Fruit fly (Drosophila melanogaster) whole organism, embryonic: Measurements from ENCODE around the gene Taf2.

Experiments used
- B-H2 ChIP-seq: fragments of 200-800 bp; sonication (Bioruptor generic); optimal IDR thresholded peaks from 2 replicates; lab custom pipeline; 2018; ENCODE audit warnings: missing biosample characterization, mild to moderate bottlenecking, missing genetic modification characterization
- BEAF-32 ChIP-seq: fragments of 200-800 bp; sonication (Bioruptor generic); optimal IDR thresholded peaks from 3 replicates; lab custom pipeline; 2017; ENCODE audit warnings: missing biosample characterization, missing genetic modification characterization, mild to moderate bottlenecking, moderate library complexity, missing genetic modification reagents
- Bgb ChIP-seq: fragments of 200-800 bp; sonication (Bioruptor generic); IDR thresholded peaks from 2 replicates; pipeline ENCODE4 v1.3.6; 2022; ENCODE audit warnings: missing biosample characterization, missing genetic modification characterization; ENCODE audit not compliant: partially characterized antibody
- Blimp-1 ChIP-seq: fragments of 200-800 bp; sonication (Bioruptor generic); optimal IDR thresholded peaks from 3 replicates; lab custom pipeline; 2018; ENCODE audit warnings: missing biosample characterization, missing genetic modification characterization, mild to moderate bottlenecking, moderate library complexity, missing genetic modification reagents
- CG13624 ChIP-seq: fragments of 200-800 bp; sonication (Bioruptor generic); optimal IDR thresholded peaks from 2 replicates; lab custom pipeline; 2016; ENCODE audit warnings: missing biosample characterization, missing genetic modification characterization
- CG14441 ChIP-seq: fragments of 200-800 bp; sonication (Bioruptor generic); IDR thresholded peaks from 2 replicates; pipeline ENCODE4 v1.3.6; 2022; ENCODE audit warnings: missing biosample characterization, missing genetic modification characterization
- CG14710 ChIP-seq: fragments of 200-800 bp; sonication (Bioruptor generic); optimal IDR thresholded peaks from 3 replicates; lab custom pipeline; 2019; ENCODE audit warnings: missing biosample characterization, mild to moderate bottlenecking, missing genetic modification characterization, moderate library complexity
- CG15269 ChIP-seq: fragments of 200-800 bp; sonication (Bioruptor generic); optimal IDR thresholded peaks from 2 replicates; lab custom pipeline; 2018; ENCODE audit warnings: missing biosample characterization, mild to moderate bottlenecking, missing genetic modification characterization, moderate library complexity
- CG15601 ChIP-seq: fragments of 200-800 bp; sonication (Bioruptor generic); optimal IDR thresholded peaks from 3 replicates; lab custom pipeline; 2019; ENCODE audit warnings: missing biosample characterization, mild to moderate bottlenecking, missing genetic modification characterization, moderate library complexity
- CG1603 ChIP-seq: fragments of 200-800 bp; sonication (Bioruptor generic); optimal IDR thresholded peaks from 2 replicates; lab custom pipeline; 2019; ENCODE audit warnings: missing biosample characterization, mild to moderate bottlenecking, missing genetic modification characterization, moderate library complexity
- CG17186 ChIP-seq: fragments of 200-800 bp; sonication (Bioruptor generic); optimal IDR thresholded peaks from 3 replicates; lab custom pipeline; 2017; ENCODE audit warnings: missing biosample characterization, missing genetic modification reagents, missing genetic modification characterization
- CG17829 ChIP-seq: fragments of 200-800 bp; optimal IDR thresholded peaks from 2 replicates; lab custom pipeline; 2019; ENCODE audit warnings: missing biosample characterization, mild to moderate bottlenecking, missing genetic modification characterization, moderate library complexity
- CG30431 ChIP-seq: fragments of 200-800 bp; sonication (Bioruptor generic); optimal IDR thresholded peaks from 2 replicates; lab custom pipeline; 2017; ENCODE audit warnings: missing biosample characterization, missing genetic modification characterization
- CG33213 ChIP-seq: fragments of 200-800 bp; sonication (Bioruptor generic); optimal IDR thresholded peaks from 3 replicates; lab custom pipeline; 2016; ENCODE audit warnings: missing biosample characterization, missing genetic modification characterization
- CG34376 ChIP-seq: fragments of 200-800 bp; sonication (Bioruptor generic); optimal IDR thresholded peaks from 2 replicates; lab custom pipeline; 2018; ENCODE audit warnings: missing biosample characterization, mild to moderate bottlenecking, missing genetic modification characterization
- CG7928 ChIP-seq: fragments of 200-800 bp; sonication (Bioruptor generic); optimal IDR thresholded peaks from 2 replicates; lab custom pipeline; 2017; ENCODE audit warnings: missing biosample characterization, mild to moderate bottlenecking, missing genetic modification characterization
- CG8290 ChIP-seq, 3 experiments: fragments of 200-800 bp; sonication (Bioruptor generic); optimal IDR thresholded peaks; 2 replicates each; lab custom pipeline; 2016 to 2019; ENCODE audit warnings: missing biosample characterization in 3 of 3, missing genetic modification characterization in 3 of 3, mild to moderate bottlenecking in 2 of 3, moderate library complexity in 1 of 3
- CG9797 ChIP-seq: fragments of 200-800 bp; sonication (Bioruptor generic); optimal IDR thresholded peaks from 3 replicates; lab custom pipeline; 2018; ENCODE audit warnings: missing biosample characterization, mild to moderate bottlenecking, missing genetic modification characterization
- CG9817 ChIP-seq: fragments of 200-800 bp; sonication (Bioruptor generic); optimal IDR thresholded peaks from 2 replicates; lab custom pipeline; 2018; ENCODE audit warnings: missing biosample characterization, mild to moderate bottlenecking, missing genetic modification characterization, moderate library complexity
- Dbx ChIP-seq: fragments of 200-800 bp; sonication (Bioruptor generic); IDR thresholded peaks from 3 replicates; pipeline ENCODE4 v1.3.6; 2022; ENCODE audit warnings: missing biosample characterization, missing genetic modification characterization
- Dll ChIP-seq: fragments of 200-800 bp; sonication (Bioruptor generic); IDR thresholded peaks from 4 replicates; pipeline ENCODE4 v1.3.6; 2022; ENCODE audit warnings: missing biosample characterization, missing genetic modification characterization; ENCODE audit not compliant: partially characterized antibody
- Dp ChIP-seq: fragments of 200-800 bp; sonication (Bioruptor generic); optimal IDR thresholded peaks from 2 replicates; lab custom pipeline; 2018; ENCODE audit warnings: missing biosample characterization, mild to moderate bottlenecking, missing genetic modification characterization, moderate library complexity
- Lhr ChIP-seq: fragments of 200-800 bp; sonication (Bioruptor generic); optimal IDR thresholded peaks from 3 replicates; lab custom pipeline; 2017; ENCODE audit warnings: mild to moderate bottlenecking, missing biosample characterization, missing genetic modification reagents, missing genetic modification characterization
- Med ChIP-seq: fragments of 200-800 bp; sonication (Bioruptor generic); peaks from one replicate; lab custom pipeline; 2016; ENCODE audit warnings: missing biosample characterization, missing genetic modification characterization, mild to moderate bottlenecking, inconsistent platforms, moderate library complexity
- Mrtf ChIP-seq: fragments of 200-800 bp; sonication (Bioruptor generic); IDR thresholded peaks from 3 replicates; pipeline ENCODE4 v1.3.6; 2022; ENCODE audit warnings: missing biosample characterization, missing genetic modification characterization
- Myb ChIP-seq: fragments of 200-800 bp; sonication (Bioruptor generic); optimal IDR thresholded peaks from 2 replicates; lab custom pipeline; 2016; ENCODE audit warnings: missing biosample characterization, missing genetic modification characterization
- Ptx1 ChIP-seq: fragments of 200-800 bp; sonication (Bioruptor generic); IDR thresholded peaks from 2 replicates; pipeline ENCODE4 v1.3.6; 2022; ENCODE audit warnings: missing biosample characterization, missing genetic modification characterization
- Rfx ChIP-seq: fragments of 200-800 bp; sonication (Bioruptor generic); IDR thresholded peaks from 2 replicates; pipeline ENCODE4 v1.3.6; 2022; ENCODE audit warnings: missing biosample characterization, missing genetic modification characterization
- Sin3A ChIP-seq: fragments of >200 bp; optimal IDR thresholded peaks from 2 replicates; lab custom pipeline; 2018
- Xbp1 ChIP-seq: fragments of 200-800 bp; sonication (Bioruptor generic); optimal IDR thresholded peaks from 3 replicates; lab custom pipeline; 2016; ENCODE audit warnings: missing biosample characterization, mild to moderate bottlenecking, missing genetic modification characterization
- amos ChIP-seq: fragments of 200-800 bp; sonication (Bioruptor generic); IDR thresholded peaks from 2 replicates; pipeline ENCODE4 v1.3.6; 2022; ENCODE audit warnings: missing biosample characterization, missing genetic modification characterization; ENCODE audit not compliant: partially characterized antibody
- bbx ChIP-seq: fragments of 200-800 bp; sonication (Bioruptor generic); IDR thresholded peaks from 2 replicates; pipeline ENCODE4 v1.3.6; 2022; ENCODE audit warnings: missing biosample characterization, missing genetic modification characterization; ENCODE audit not compliant: partially characterized antibody
- chinmo ChIP-seq: fragments of 200-800 bp; sonication (Bioruptor generic); IDR thresholded peaks from 4 replicates; pipeline ENCODE4 v1.3.6; 2022; ENCODE audit warnings: missing biosample characterization, missing genetic modification characterization; ENCODE audit not compliant: partially characterized antibody
- dpn ChIP-seq, 2 experiments: fragments of 200-800 bp; sonication (Bioruptor generic); optimal IDR thresholded peaks; 3 replicates each; lab custom pipeline; 2016; ENCODE audit warnings: missing biosample characterization in 2 of 2, missing genetic modification characterization in 2 of 2
- gfzf ChIP-seq: fragments of 200-800 bp; sonication (Bioruptor generic); optimal IDR thresholded peaks from 2 replicates; lab custom pipeline; 2016; ENCODE audit warnings: missing biosample characterization, mild to moderate bottlenecking, missing genetic modification characterization, moderate library complexity
- grau ChIP-seq: fragments of 200-800 bp; optimal IDR thresholded peaks from 3 replicates; lab custom pipeline; 2019; ENCODE audit warnings: missing biosample characterization, mild to moderate bottlenecking, missing genetic modification characterization, moderate library complexity
- gro ChIP-seq: fragments of 200-800 bp; sonication (Bioruptor generic); optimal IDR thresholded peaks from 2 replicates; lab custom pipeline; 2016; ENCODE audit warnings: missing biosample characterization, missing genetic modification characterization
- inv ChIP-seq: fragments of 200-800 bp; sonication (Bioruptor generic); IDR thresholded peaks from 2 replicates; pipeline ENCODE4 v1.3.6; 2022; ENCODE audit warnings: missing biosample characterization, missing genetic modification characterization; ENCODE audit not compliant: partially characterized antibody
- p53 ChIP-seq: fragments of 200-800 bp; sonication (Bioruptor generic); optimal IDR thresholded peaks from 2 replicates; lab custom pipeline; 2016; ENCODE audit warnings: missing biosample characterization, missing genetic modification characterization
- phol ChIP-seq: fragments of 200-800 bp; sonication (Bioruptor generic); optimal IDR thresholded peaks from 3 replicates; lab custom pipeline; 2018; ENCODE audit warnings: missing biosample characterization, mild to moderate bottlenecking, missing genetic modification characterization, moderate library complexity
- pzg ChIP-seq: fragments of 200-800 bp; sonication (Bioruptor generic); optimal IDR thresholded peaks from 3 replicates; lab custom pipeline; 2018; ENCODE audit warnings: missing biosample characterization, mild to moderate bottlenecking, missing genetic modification characterization, moderate library complexity
- sens ChIP-seq: fragments of 200-800 bp; sonication (Bioruptor generic); peaks from one replicate; lab custom pipeline; 2016; ENCODE audit warnings: missing biosample characterization, missing genetic modification characterization
- sob ChIP-seq: fragments of 200-800 bp; sonication (Bioruptor generic); IDR thresholded peaks from 2 replicates; pipeline ENCODE4 v1.3.6; 2022; ENCODE audit warnings: missing biosample characterization, missing genetic modification characterization
- stwl ChIP-seq: fragments of 200-800 bp; sonication (Bioruptor generic); optimal IDR thresholded peaks from 3 replicates; lab custom pipeline; 2018; ENCODE audit warnings: missing biosample characterization, mild to moderate bottlenecking, missing genetic modification characterization, moderate library complexity
- sug ChIP-seq: fragments of 200-800 bp; optimal IDR thresholded peaks from 2 replicates; lab custom pipeline; 2019; ENCODE audit warnings: missing biosample characterization, mild to moderate bottlenecking, missing genetic modification characterization, moderate library complexity
- trem ChIP-seq: fragments of 200-800 bp; optimal IDR thresholded peaks from 3 replicates; lab custom pipeline; 2019; ENCODE audit warnings: missing biosample characterization, mild to moderate bottlenecking, missing genetic modification characterization, moderate library complexity
- zen ChIP-seq: fragments of 200-800 bp; sonication (Bioruptor generic); optimal IDR thresholded peaks from 3 replicates; lab custom pipeline; 2018; ENCODE audit warnings: missing biosample characterization, mild to moderate bottlenecking, missing genetic modification characterization, moderate library complexity
- zfh1 ChIP-seq: fragments of 200-800 bp; sonication (Bioruptor generic); IDR thresholded peaks from 3 replicates; pipeline ENCODE4 v1.3.6; 2022; ENCODE audit warnings: missing biosample characterization, missing genetic modification characterization

The Taf2 gene

dm6 chr3L:9898355-9898754 lies 9.9 kb upstream of the Taf2 start, which contains the start of the genes CG6707 and CG46387 (continued):
- TF ChIP-seq CG15601 (tag; lab: Kevin White, UChicago) = peak; percentile 79
- no peak for TF ChIP-seq Mrtf
- TF ChIP-seq amos (GFP tag; lab: Robert Waterston, UW) = peak; percentile 59
- peak; percentile 47 for TF ChIP-seq Sin3A (lab: Kevin White, UChicago)
- TF ChIP-seq sob (GFP tag; lab: Robert Waterston, UW) = peak; percentile 38; the same call in 1 of the 2 replicates
- TF ChIP-seq gro (GFP tag; lab: Kevin White, UChicago) = peak; percentile 8
- no peak for TF ChIP-seq CG8290 (GFP tag; optimal IDR thresholded peaks at IDR 0.05; lab: Kevin White, UChicago)
- TF ChIP-seq CG8290 (tag; optimal IDR thresholded peaks at IDR 0.05; lab: Kevin White, UChicago) = peak in 1 of 2 experiments; percentile 65
- peak; percentile 35; the same call in 1 of the 2 replicates for TF ChIP-seq Ptx1
- TF ChIP-seq B-H2 (GFP tag; lab: Kevin White, UChicago) = peak; percentile 47
- peak; percentile 23 for TF ChIP-seq sens (GFP tag; lab: Kevin White, UChicago)
- peak in 1 of 2 experiments; percentile 46 for TF ChIP-seq dpn (GFP tag; optimal IDR thresholded peaks at IDR 0.05; lab: Kevin White, UChicago)
- TF ChIP-seq CG33213 (GFP tag; lab: Kevin White, UChicago) = peak; percentile 9
- peak; percentile 35 for TF ChIP-seq CG9797
- TF ChIP-seq gfzf (GFP tag; lab: Kevin White, UChicago) = peak; percentile 68
- TF ChIP-seq zfh1 (GFP tag; lab: Robert Waterston, UW) = 0 out of 3 replicates have a peak, but pooled peaks have one; percentile 36
- TF ChIP-seq Rfx = peak; percentile 44
- peak; percentile 35 for TF ChIP-seq CG14710
- TF ChIP-seq CG14441 (GFP tag; lab: Robert Waterston, UW) = 0 out of 2 replicates have a peak, but pooled peaks have one; percentile 17
- TF ChIP-seq inv = peak; percentile 24; the same call in 1 of the 2 replicates
- TF ChIP-seq Dbx (GFP tag; lab: Robert Waterston, UW) = peak; percentile 54; the same call in 1 of the 3 replicates
- peak; percentile 47 for TF ChIP-seq phol
- TF ChIP-seq CG13624 = peak; percentile 47
- TF ChIP-seq Bgb (GFP tag; lab: Robert Waterston, UW) = peak; percentile 44; the same call in 1 of the 2 replicates
- TF ChIP-seq zen = peak; percentile 36
- peak; percentile 72 for TF ChIP-seq Lhr
- peak; percentile 4 for TF ChIP-seq CG9817
- no peak for TF ChIP-seq Blimp-1
- TF ChIP-seq pzg = peak; percentile 91
- TF ChIP-seq CG17829 = peak; percentile 56
- peak; percentile 25 for TF ChIP-seq Xbp1 (GFP tag; lab: Kevin White, UChicago)
- peak; percentile 2 for TF ChIP-seq p53 (GFP tag; lab: Kevin White, UChicago)
- peak; percentile 76 for TF ChIP-seq stwl (tag; lab: Kevin White, UChicago)
- no peak for TF ChIP-seq CG15269 (tag; lab: Kevin White, UChicago)
- peak; percentile 86 for TF ChIP-seq CG7928
- TF ChIP-seq grau = peak; percentile 3
- TF ChIP-seq Dll = peak; percentile 19; the same call in 1 of the 4 replicates
- peak; percentile 33 for TF ChIP-seq trem (tag; lab: Kevin White, UChicago)
- TF ChIP-seq Med (GFP tag; lab: Kevin White, UChicago) = peak; percentile 81
- no peak for TF ChIP-seq CG34376 (GFP tag; lab: Kevin White, UChicago)
- peak; percentile 34 for TF ChIP-seq Myb (GFP tag; lab: Kevin White, UChicago)
- 0 out of 4 replicates have a peak, but pooled peaks have one; percentile 74 for TF ChIP-seq chinmo
- TF ChIP-seq Dp = peak; percentile 52
- TF ChIP-seq CG1603 (tag; lab: Kevin White, UChicago) = peak; percentile 82
- TF ChIP-seq bbx = peak; percentile 18; the same call in 1 of the 2 replicates
- peak; percentile 24 for TF ChIP-seq CG17186 (GFP tag; lab: Kevin White, UChicago)
- TF ChIP-seq BEAF-32 (GFP tag; lab: Kevin White, UChicago) = peak; percentile 38
- no peak for TF ChIP-seq CG30431
- peak; percentile 28 for TF ChIP-seq sug (tag; lab: Kevin White, UChicago)
